Fruit fly (Drosophila melanogaster) whole organism, embryonic: ENCODE data around the gene arg.

Source experiments
- CG1024 ChIP-seq: fragments of 200-800 bp; sonication (Bioruptor generic); IDR thresholded peaks from 2 replicates; pipeline ENCODE4 v1.3.6; 2022; ENCODE audit warnings: missing biosample characterization, missing genetic modification characterization
- CG10321 ChIP-seq: fragments of 200-800 bp; sonication (Bioruptor generic); IDR thresholded peaks from 2 replicates; pipeline ENCODE4 v1.3.6; 2022; ENCODE audit warnings: missing biosample characterization, missing genetic modification characterization
- CG11456 ChIP-seq: fragments of 200-800 bp; sonication (Bioruptor generic); IDR thresholded peaks from 3 replicates; pipeline ENCODE4 v1.3.6; 2022; ENCODE audit warnings: missing biosample characterization, missing genetic modification characterization
- CG11696 ChIP-seq: fragments of 200-800 bp; sonication (Bioruptor generic); IDR thresholded peaks from 2 replicates; pipeline ENCODE4 v1.3.6; 2022; ENCODE audit warnings: missing biosample characterization, missing genetic modification characterization
- CG11723 ChIP-seq: fragments of 200-800 bp; sonication (Bioruptor generic); optimal IDR thresholded peaks from 2 replicates; lab custom pipeline; 2017; ENCODE audit warnings: missing biosample characterization, mild to moderate bottlenecking, missing genetic modification characterization
- CG12071 ChIP-seq: fragments of 200-800 bp; sonication (Bioruptor generic); optimal IDR thresholded peaks from 3 replicates; lab custom pipeline; 2018; ENCODE audit warnings: missing biosample characterization, mild to moderate bottlenecking, missing genetic modification characterization
- CG13123 ChIP-seq: fragments of 200-800 bp; sonication (Bioruptor generic); optimal IDR thresholded peaks from 2 replicates; lab custom pipeline; 2016; ENCODE audit warnings: missing biosample characterization, missing genetic modification characterization
- CG1529 ChIP-seq: fragments of 200-800 bp; sonication (Bioruptor generic); optimal IDR thresholded peaks from 3 replicates; lab custom pipeline; 2018; ENCODE audit warnings: missing biosample characterization, missing genetic modification characterization
- CG17612 ChIP-seq: fragments of 200-800 bp; sonication (Bioruptor generic); IDR thresholded peaks from 2 replicates; pipeline ENCODE4 v1.3.6; 2022; ENCODE audit warnings: missing biosample characterization, missing genetic modification characterization
- CG18476 ChIP-seq: fragments of 200-800 bp; sonication (Bioruptor generic); optimal IDR thresholded peaks from 2 replicates; lab custom pipeline; 2016; ENCODE audit warnings: missing biosample characterization, mild to moderate bottlenecking, missing genetic modification characterization
- CG31365 ChIP-seq: fragments of 200-800 bp; sonication (Bioruptor generic); optimal IDR thresholded peaks from 2 replicates; lab custom pipeline; 2018; ENCODE audit warnings: missing biosample characterization, mild to moderate bottlenecking, missing genetic modification characterization
- CG3163 ChIP-seq: fragments of 200-800 bp; sonication (Bioruptor generic); optimal IDR thresholded peaks from 3 replicates; lab custom pipeline; 2016; ENCODE audit warnings: missing biosample characterization, missing genetic modification characterization
- CG3995 ChIP-seq: fragments of 200-800 bp; sonication (Bioruptor generic); optimal IDR thresholded peaks from 3 replicates; lab custom pipeline; 2016; ENCODE audit warnings: missing biosample characterization, missing genetic modification characterization
- CG43689 ChIP-seq: fragments of 200-800 bp; sonication (Bioruptor generic); IDR thresholded peaks from 2 replicates; pipeline ENCODE4 v1.3.6; 2022; ENCODE audit warnings: missing biosample characterization, missing genetic modification characterization
- CG4404 ChIP-seq: fragments of 200-800 bp; sonication (Bioruptor generic); IDR thresholded peaks from 2 replicates; pipeline ENCODE4 v1.3.6; 2022; ENCODE audit warnings: missing biosample characterization, missing genetic modification characterization
- CG4617 ChIP-seq: fragments of 200-800 bp; sonication (Bioruptor generic); optimal IDR thresholded peaks from 3 replicates; lab custom pipeline; 2016; ENCODE audit warnings: missing biosample characterization, missing genetic modification characterization, borderline replicate concordance
- CG4854 ChIP-seq: fragments of 200-800 bp; sonication (Bioruptor generic); optimal IDR thresholded peaks from 2 replicates; lab custom pipeline; 2016; ENCODE audit warnings: missing biosample characterization, missing genetic modification characterization, inconsistent platforms
- CG7372 ChIP-seq: fragments of 200-800 bp; sonication (Bioruptor generic); IDR thresholded peaks from 2 replicates; pipeline ENCODE4 v1.3.6; 2022; ENCODE audit warnings: missing biosample characterization, missing genetic modification characterization
- CG8765 ChIP-seq: fragments of 200-800 bp; sonication (Bioruptor generic); IDR thresholded peaks from 2 replicates; pipeline ENCODE4 v1.3.6; 2022; ENCODE audit warnings: missing biosample characterization, missing genetic modification characterization
- CTCF ChIP-seq: fragments of 200-800 bp; sonication (Bioruptor generic); optimal IDR thresholded peaks from 2 replicates; lab custom pipeline; 2017; ENCODE audit warnings: missing biosample characterization, mild to moderate bottlenecking, missing genetic modification characterization, moderate library complexity
- D ChIP-seq, 2 experiments: fragments of 200-800 bp in 1 of 2; fragments of >200 bp in 1 of 2; sonication (Bioruptor generic) in 1 of 2; optimal IDR thresholded peaks; 2 replicates in 1 of 2; 3 replicates in 1 of 2; lab custom pipeline; 2017; ENCODE audit warnings: mild to moderate bottlenecking in 1 of 2, missing biosample characterization in 1 of 2, missing genetic modification characterization in 1 of 2, missing genetic modification reagents in 1 of 2
- Dip2 ChIP-seq: fragments of 200-800 bp; sonication (Bioruptor generic); IDR thresholded peaks from 2 replicates; pipeline ENCODE4 v1.3.6; 2022; ENCODE audit warnings: missing biosample characterization, missing genetic modification characterization
- Dll ChIP-seq: fragments of 200-800 bp; sonication (Bioruptor generic); IDR thresholded peaks from 4 replicates; pipeline ENCODE4 v1.3.6; 2022; ENCODE audit warnings: missing biosample characterization, missing genetic modification characterization; ENCODE audit not compliant: partially characterized antibody
- Eip74EF ChIP-seq, 2 experiments: fragments of 200-800 bp in 1 of 2; fragments of >200 bp in 1 of 2; sonication (Bioruptor generic) in 1 of 2; optimal IDR thresholded peaks; 2 replicates each; lab custom pipeline; 2017 to 2019; ENCODE audit warnings: missing biosample characterization in 2 of 2, missing genetic modification characterization in 2 of 2, mild to moderate bottlenecking in 1 of 2, moderate library complexity in 1 of 2
- Fer1 ChIP-seq: fragments of 200-800 bp; sonication (Bioruptor generic); optimal IDR thresholded peaks from 2 replicates; lab custom pipeline; 2017; ENCODE audit warnings: missing biosample characterization, mild to moderate bottlenecking, missing genetic modification characterization
- HLH4C ChIP-seq: fragments of 200-800 bp; sonication (Bioruptor generic); IDR thresholded peaks from 3 replicates; pipeline ENCODE4 v1.3.6; 2022; ENCODE audit warnings: missing biosample characterization, missing genetic modification characterization; ENCODE audit not compliant: partially characterized antibody
- HmgZ ChIP-seq: fragments of 200-800 bp; sonication (Bioruptor generic); optimal IDR thresholded peaks from 2 replicates; lab custom pipeline; 2018; ENCODE audit warnings: missing biosample characterization, mild to moderate bottlenecking, missing genetic modification characterization
- Optix ChIP-seq: fragments of 200-800 bp; sonication (Bioruptor generic); IDR thresholded peaks from 3 replicates; pipeline ENCODE4 v1.3.6; 2022; ENCODE audit warnings: missing biosample characterization, missing genetic modification characterization
- Ravus ChIP-seq: fragments of 200-800 bp; sonication (Bioruptor generic); IDR thresholded peaks from 2 replicates; pipeline ENCODE4 v1.3.6; 2022; ENCODE audit warnings: missing biosample characterization, missing genetic modification characterization
- Rfx ChIP-seq: fragments of 200-800 bp; sonication (Bioruptor generic); IDR thresholded peaks from 2 replicates; pipeline ENCODE4 v1.3.6; 2022; ENCODE audit warnings: missing biosample characterization, missing genetic modification characterization
- ap ChIP-seq: fragments of 200-800 bp; sonication (Bioruptor generic); IDR thresholded peaks from 2 replicates; pipeline ENCODE4 v1.3.6; 2022; ENCODE audit warnings: missing biosample characterization, missing genetic modification characterization
- bowl ChIP-seq: fragments of 200-800 bp; sonication (Bioruptor generic); IDR thresholded peaks from 2 replicates; pipeline ENCODE4 v1.3.6; 2022; ENCODE audit warnings: missing biosample characterization, missing genetic modification characterization
- dpn ChIP-seq, 2 experiments: fragments of 200-800 bp; sonication (Bioruptor generic); optimal IDR thresholded peaks; 3 replicates each; lab custom pipeline; 2016; ENCODE audit warnings: missing biosample characterization in 2 of 2, missing genetic modification characterization in 2 of 2
- eyg ChIP-seq: fragments of 200-800 bp; sonication (Bioruptor generic); optimal IDR thresholded peaks from 3 replicates; lab custom pipeline; 2016; ENCODE audit warnings: missing biosample characterization, missing genetic modification characterization
- fd102C ChIP-seq: fragments of 200-800 bp; sonication (Bioruptor generic); optimal IDR thresholded peaks from 2 replicates; lab custom pipeline; 2018; ENCODE audit warnings: missing biosample characterization, mild to moderate bottlenecking, missing genetic modification characterization, moderate library complexity
- fu2 ChIP-seq: fragments of 200-800 bp; sonication (Bioruptor generic); optimal IDR thresholded peaks from 2 replicates; lab custom pipeline; 2016; ENCODE audit warnings: missing biosample characterization, missing genetic modification characterization
- gcm ChIP-seq: fragments of 200-800 bp; sonication (Bioruptor generic); optimal IDR thresholded peaks from 2 replicates; lab custom pipeline; 2019; ENCODE audit warnings: missing biosample characterization, mild to moderate bottlenecking, missing genetic modification characterization, moderate library complexity
- h ChIP-seq: fragments of >200 bp; optimal IDR thresholded peaks from 2 replicates; lab custom pipeline; 2017
- jumu ChIP-seq: fragments of 200-800 bp; sonication (Bioruptor generic); optimal IDR thresholded peaks from 3 replicates; lab custom pipeline; 2016; ENCODE audit warnings: missing biosample characterization, missing genetic modification characterization
- ken ChIP-seq: fragments of 200-800 bp; sonication (Bioruptor generic); IDR thresholded peaks from 3 replicates; pipeline ENCODE4 v1.3.6; 2022; ENCODE audit warnings: missing biosample characterization, missing genetic modification characterization
- lbe ChIP-seq: fragments of 200-800 bp; sonication (Bioruptor generic); optimal IDR thresholded peaks from 2 replicates; lab custom pipeline; 2016; ENCODE audit warnings: missing biosample characterization, mild to moderate bottlenecking, missing genetic modification characterization
- lola ChIP-seq, 3 experiments: fragments of >200 bp in 2 of 3; fragments of 200-800 bp in 1 of 3; sonication (Bioruptor generic) in 1 of 3; optimal IDR thresholded peaks; 2 replicates each; lab custom pipeline; 2017 to 2019; ENCODE audit warnings: missing biosample characterization in 3 of 3, missing genetic modification characterization in 3 of 3, mild to moderate bottlenecking in 1 of 3, moderate library complexity in 1 of 3
- p53 ChIP-seq: fragments of 200-800 bp; sonication (Bioruptor generic); optimal IDR thresholded peaks from 2 replicates; lab custom pipeline; 2016; ENCODE audit warnings: missing biosample characterization, missing genetic modification characterization
- pho ChIP-seq: fragments of 200-800 bp; sonication (Bioruptor generic); optimal IDR thresholded peaks from 2 replicates; lab custom pipeline; 2016; ENCODE audit warnings: missing biosample characterization, missing genetic modification characterization
- psq ChIP-seq: fragments of 200-800 bp; sonication (Bioruptor generic); optimal IDR thresholded peaks from 2 replicates; lab custom pipeline; 2017; ENCODE audit warnings: missing biosample characterization, missing genetic modification characterization
- rib ChIP-seq: fragments of 200-800 bp; sonication (Bioruptor generic); IDR thresholded peaks from 2 replicates; pipeline ENCODE4 v1.3.6; 2022; ENCODE audit warnings: missing biosample characterization, missing genetic modification characterization
- sob ChIP-seq: fragments of 200-800 bp; sonication (Bioruptor generic); IDR thresholded peaks from 2 replicates; pipeline ENCODE4 v1.3.6; 2022; ENCODE audit warnings: missing biosample characterization, missing genetic modification characterization
- sr ChIP-seq: fragments of 200-800 bp; sonication (Bioruptor generic); IDR thresholded peaks from 3 replicates; pipeline ENCODE4 v1.3.6; 2022; ENCODE audit warnings: missing biosample characterization, missing genetic modification characterization
- tap ChIP-seq: fragments of 200-800 bp; optimal IDR thresholded peaks from 3 replicates; lab custom pipeline; 2019; ENCODE audit warnings: missing biosample characterization, mild to moderate bottlenecking, missing genetic modification characterization, moderate library complexity
- trem ChIP-seq: fragments of 200-800 bp; optimal IDR thresholded peaks from 3 replicates; lab custom pipeline; 2019; ENCODE audit warnings: missing biosample characterization, mild to moderate bottlenecking, missing genetic modification characterization, moderate library complexity

Gene arg

DNA sequence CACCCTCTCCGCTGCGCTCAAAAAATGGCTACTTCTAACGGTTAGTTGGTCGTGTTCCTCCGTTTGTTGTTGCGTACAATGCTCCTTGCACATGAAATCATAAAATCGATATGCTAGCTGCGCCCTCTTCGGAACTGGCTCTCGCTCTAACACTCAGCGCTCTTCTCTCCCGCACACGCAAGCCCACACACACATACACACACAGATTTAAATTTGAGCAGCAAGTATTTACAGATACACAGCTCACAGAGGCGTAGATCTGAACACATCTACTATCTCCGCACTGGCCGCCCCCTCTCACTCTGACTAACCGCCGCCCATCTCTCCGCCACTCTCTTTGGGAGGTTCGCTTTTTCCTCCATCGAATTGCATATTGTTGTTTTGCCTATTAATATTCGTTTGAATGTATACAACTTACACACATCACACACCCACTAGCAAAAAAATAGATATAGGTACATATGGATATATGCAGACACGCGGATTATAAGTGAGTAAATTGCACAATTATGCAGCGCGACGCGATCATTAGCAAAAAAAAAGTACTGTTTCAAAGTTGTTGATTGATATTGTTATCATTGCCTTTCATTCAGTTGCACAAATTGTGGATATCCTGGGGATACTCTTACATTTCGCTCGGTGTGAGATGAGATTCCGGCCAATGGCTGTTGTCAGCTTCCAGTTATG, 13.3 kb downstream of the arg start (continued):
- peak in 1 of 3 experiments; percentile 4 for TF ChIP-seq lola (GFP tag; optimal IDR thresholded peaks at IDR 0.05; lab: Kevin White, UChicago)
- TF ChIP-seq CTCF (GFP tag; lab: Kevin White, UChicago) = no peak
- TF ChIP-seq Optix (GFP tag; lab: Robert Waterston, UW) = peak; percentile 75
- TF ChIP-seq CG13123 (GFP tag; lab: Kevin White, UChicago) = peak; percentile 67
- peak; percentile 84 for TF ChIP-seq CG11723
- peak; percentile 30 for TF ChIP-seq CG1529 (GFP tag; lab: Kevin White, UChicago)
- peak; percentile 81 for TF ChIP-seq p53 (GFP tag; lab: Kevin White, UChicago)
- no peak for TF ChIP-seq fd102C
- TF ChIP-seq trem (tag; lab: Kevin White, UChicago) = no peak
- TF ChIP-seq sob = peak; percentile 91
- TF ChIP-seq CG18476 (GFP tag; lab: Kevin White, UChicago) = peak; percentile 10
- no peak for TF ChIP-seq HLH4C (GFP tag; lab: Robert Waterston, UW)
- TF ChIP-seq CG11696 = peak; percentile 63
- peak; percentile 67 for TF ChIP-seq CG31365 (tag; lab: Kevin White, UChicago)
- TF ChIP-seq Ravus (GFP tag; lab: Robert Waterston, UW) = peak; percentile 24; the same call in 1 of the 2 replicates
- peak; percentile 84 for TF ChIP-seq jumu (GFP tag; lab: Kevin White, UChicago)
- TF ChIP-seq Fer1 (GFP tag; lab: Kevin White, UChicago) = peak; percentile 89
- TF ChIP-seq CG4404 = peak; percentile 55; the same call in 1 of the 2 replicates
- TF ChIP-seq ken (GFP tag; lab: Robert Waterston, UW) = peak; percentile 88
- no peak for TF ChIP-seq h (lab: Kevin White, UChicago)
- TF ChIP-seq Dll (GFP tag; lab: Robert Waterston, UW) = no peak
- peak; percentile 85 for TF ChIP-seq eyg (GFP tag; lab: Kevin White, UChicago)
- peak; percentile 68 for TF ChIP-seq CG1024 (GFP tag; lab: Robert Waterston, UW)
- peak; percentile 78; the same call in 2 of the 3 replicates for TF ChIP-seq sr (GFP tag; lab: Robert Waterston, UW)
- TF ChIP-seq CG3163 = peak; percentile 77
- peak; percentile 91 to 92 for TF ChIP-seq dpn (GFP tag; optimal IDR thresholded peaks at IDR 0.05; lab: Kevin White, UChicago)
- peak; percentile 63; the same call in 1 of the 2 replicates for TF ChIP-seq CG8765 (GFP tag; lab: Robert Waterston, UW)
- peak; percentile 79 for TF ChIP-seq CG43689 (GFP tag; lab: Robert Waterston, UW)
- 0 out of 2 replicates have a peak, but pooled peaks have one; percentile 38 for TF ChIP-seq bowl (GFP tag; lab: Robert Waterston, UW)
- TF ChIP-seq CG17612 (GFP tag; lab: Robert Waterston, UW) = peak; percentile 52
- TF ChIP-seq CG12071 (GFP tag; lab: Kevin White, UChicago) = peak; percentile 88
- peak; percentile 60 for TF ChIP-seq gcm (GFP tag; lab: Kevin White, UChicago)
- no peak for TF ChIP-seq Dip2
- TF ChIP-seq tap = peak; percentile 72
- no peak for TF ChIP-seq CG10321
- peak; percentile 8 for TF ChIP-seq psq
- TF ChIP-seq Rfx (GFP tag; lab: Robert Waterston, UW) = peak; percentile 98
- peak; percentile 78 for TF ChIP-seq lbe (GFP tag; lab: Kevin White, UChicago)
- TF ChIP-seq HmgZ (tag; lab: Kevin White, UChicago) = peak; percentile 92
- TF ChIP-seq CG4854 (GFP tag; lab: Kevin White, UChicago) = peak; percentile 56
- peak; percentile 49; the same call in 1 of the 2 replicates for TF ChIP-seq ap
- no peak for TF ChIP-seq D (optimal IDR thresholded peaks at IDR 0.05; lab: Kevin White, UChicago)
- peak; percentile 17 for TF ChIP-seq D (GFP tag; optimal IDR thresholded peaks at IDR 0.05; lab: Kevin White, UChicago)
- TF ChIP-seq CG11456 = peak; percentile 97
- TF ChIP-seq CG4617 (GFP tag; lab: Kevin White, UChicago) = peak; percentile 38
- peak; percentile 82 for TF ChIP-seq pho (GFP tag; lab: Kevin White, UChicago)
- peak; percentile 92 for TF ChIP-seq rib (GFP tag; lab: Robert Waterston, UW)
- peak; percentile 60 for TF ChIP-seq CG7372
- TF ChIP-seq Eip74EF (GFP tag; optimal IDR thresholded peaks at IDR 0.05; lab: Kevin White, UChicago) = peak in 1 of 2 experiments; percentile 22
- TF ChIP-seq fu2 (GFP tag; lab: Kevin White, UChicago) = peak; percentile 82
- peak; percentile 28 for TF ChIP-seq CG3995
